ENCODE assay signal across 1 fruit fly cellular context in the genomic region with DNA sequence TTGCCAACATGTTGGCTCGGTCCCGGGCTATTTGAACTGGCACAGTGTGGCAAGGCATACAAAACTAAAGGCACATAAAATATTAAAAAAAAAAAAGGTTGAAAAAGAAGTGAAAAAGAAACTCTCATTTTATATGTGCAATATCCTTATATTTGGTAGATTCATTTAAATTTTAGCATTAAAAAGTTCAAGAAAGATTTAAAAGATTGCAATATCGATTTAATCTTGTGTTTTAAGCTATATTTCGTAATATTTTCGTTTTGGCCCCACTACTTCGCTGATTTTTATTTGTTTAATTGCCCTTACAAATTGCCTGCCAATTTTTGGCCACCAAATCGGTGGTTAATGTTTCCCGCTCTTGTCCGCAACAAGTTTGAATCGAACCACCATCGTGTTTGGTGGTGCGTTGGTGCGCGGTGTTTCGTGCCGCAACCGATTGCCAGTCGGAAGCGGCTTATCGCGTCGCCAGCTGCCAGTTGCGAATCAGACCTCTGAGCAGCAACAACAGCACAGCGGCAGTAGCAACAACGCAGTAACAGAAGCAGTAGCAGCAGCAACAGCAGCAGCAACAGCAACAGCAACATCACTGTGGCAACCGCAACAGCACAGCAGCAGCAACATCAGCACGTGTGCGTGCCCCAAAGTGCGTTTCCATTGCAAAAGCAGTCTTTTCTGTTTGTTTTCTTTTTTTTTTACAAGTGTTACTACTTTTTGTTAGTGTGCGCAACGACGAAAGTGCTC.
A peak's percentile ranks its signal among the peaks of the same experiment; 100 is the strongest.
TF ChIP-seq lines count a peak whose summit lies in the region.

No protein-coding gene starts in this region.

TF ChIP-seq in whole organism, embryonic, 481 proteins besides CTCF, POLR2A, EP300 and RAD21 (continued from another document and continues in another):
- TF ChIP-seq HLH4C (GFP tag; IDR thresholded peaks at IDR 0.05; lab: Robert Waterston, UW; ENCODE audit: partially characterized antibody) (no peak), usp (GFP tag; optimal IDR thresholded peaks at IDR 0.05; lab: Kevin White, UChicago) (no peak), ewg (GFP tag; optimal IDR thresholded peaks at IDR 0.05; lab: Kevin White, UChicago) (peak; percentile 90), ems (GFP tag; optimal IDR thresholded peaks at IDR 0.05; lab: Kevin White, UChicago) (peak; percentile 95), CG9797 (GFP tag; optimal IDR thresholded peaks at IDR 0.05; lab: Kevin White, UChicago) (peak; percentile 8), bsh (GFP tag; optimal IDR thresholded peaks at IDR 0.05; lab: Kevin White, UChicago) (peak; percentile 92), CG7271 (tag; optimal IDR thresholded peaks at IDR 0.05; lab: Kevin White, UChicago) (peak; percentile 27), sisA (GFP tag; IDR thresholded peaks at IDR 0.05; lab: Robert Waterston, UW) (peak; percentile 91), CG2116 (GFP tag; optimal IDR thresholded peaks at IDR 0.05; lab: Kevin White, UChicago) (peak; percentile 68), sqz (GFP tag; optimal IDR thresholded peaks at IDR 0.05; lab: Kevin White, UChicago) (peak; percentile 90), CG3065 (GFP tag; optimal IDR thresholded peaks at IDR 0.05; lab: Kevin White, UChicago) (peak; percentile 82), Nf-YC (tag; optimal IDR thresholded peaks at IDR 0.05; lab: Kevin White, UChicago) (peak; percentile 79), CG3995 (GFP tag; optimal IDR thresholded peaks at IDR 0.05; lab: Kevin White, UChicago) (peak; percentile 72), CG15514 (GFP tag; optimal IDR thresholded peaks at IDR 0.05; lab: Kevin White, UChicago) (peak; percentile 88), emc (GFP tag; optimal IDR thresholded peaks at IDR 0.05; lab: Kevin White, UChicago) (peak; percentile 93), CG13775 (GFP tag; optimal IDR thresholded peaks at IDR 0.05; lab: Kevin White, UChicago) (peak; percentile 97), al (GFP tag; IDR thresholded peaks at IDR 0.05; lab: Robert Waterston, UW) (peak; percentile 90), twi (tag; optimal IDR thresholded peaks at IDR 0.05; lab: Kevin White, UChicago) (no peak), CG43689 (GFP tag; IDR thresholded peaks at IDR 0.05; lab: Robert Waterston, UW) (peak; percentile 76), CG13894 (tag; optimal IDR thresholded peaks at IDR 0.05; lab: Kevin White, UChicago) (peak; percentile 92), eve (GFP tag; optimal IDR thresholded peaks at IDR 0.05; lab: Kevin White, UChicago) (peak in 1 of 2 experiments; percentile 98), Hr78 (GFP tag; optimal IDR thresholded peaks at IDR 0.05; lab: Kevin White, UChicago) (peak in 1 of 2 experiments; percentile 51), gce (GFP tag; IDR thresholded peaks at IDR 0.05; lab: Robert Waterston, UW) (peak; percentile 64; the same call in 1 of the 3 replicates), Doc2 (GFP tag; IDR thresholded peaks at IDR 0.05; lab: Robert Waterston, UW) (peak; percentile 66), CG12769 (tag; optimal IDR thresholded peaks at IDR 0.05; lab: Kevin White, UChicago) (peak; percentile 63), bcd (GFP tag; optimal IDR thresholded peaks at IDR 0.05; lab: Kevin White, UChicago) (peak; percentile 97), dysf (GFP tag; IDR thresholded peaks at IDR 0.05; lab: Robert Waterston, UW) (peak; percentile 97), ap (GFP tag; IDR thresholded peaks at IDR 0.05; lab: Robert Waterston, UW) (peak; percentile 85), Hr3 (GFP tag; optimal IDR thresholded peaks at IDR 0.05; lab: Kevin White, UChicago) (peak; percentile 96), pros (GFP tag; optimal IDR thresholded peaks at IDR 0.05; lab: Kevin White, UChicago) (no peak), MESR4 (GFP tag; optimal IDR thresholded peaks at IDR 0.05; lab: Kevin White, UChicago) (no peak), corto (GFP tag; optimal IDR thresholded peaks at IDR 0.05; lab: Kevin White, UChicago) (no peak), vfl (GFP tag; optimal IDR thresholded peaks at IDR 0.05; lab: Kevin White, UChicago) (peak; percentile 94), ac (GFP tag; optimal IDR thresholded peaks at IDR 0.05; lab: Kevin White, UChicago) (no peak), CG10654 (GFP tag; optimal IDR thresholded peaks at IDR 0.05; lab: Kevin White, UChicago) (peak; percentile 94), GATAe (GFP tag; conservative IDR thresholded peaks at IDR 0.05; lab: Robert Waterston, UW) (peak; percentile 76), nau (GFP tag; optimal IDR thresholded peaks at IDR 0.05; lab: Kevin White, UChicago) (peak; percentile 95), CG9437 (GFP tag; optimal IDR thresholded peaks at IDR 0.05; lab: Kevin White, UChicago) (peak; percentile 93), CG6765 (GFP tag; optimal IDR thresholded peaks at IDR 0.05; lab: Kevin White, UChicago) (peak; percentile 96), br (optimal IDR thresholded peaks at IDR 0.05; lab: Kevin White, UChicago) (no peak), CG31224 (GFP tag; IDR thresholded peaks at IDR 0.05; lab: Robert Waterston, UW) (peak; percentile 87), CG7839 (tag; optimal IDR thresholded peaks at IDR 0.05; lab: Kevin White, UChicago) (peak; percentile 94), D19A (tag; optimal IDR thresholded peaks at IDR 0.05; lab: Kevin White, UChicago) (peak; percentile 84), TFAM (GFP tag; optimal IDR thresholded peaks at IDR 0.05; lab: Kevin White, UChicago) (no peak), CG12155 (GFP tag; optimal IDR thresholded peaks at IDR 0.05; lab: Kevin White, UChicago) (peak; percentile 94), CG2889 (GFP tag; IDR thresholded peaks at IDR 0.05; lab: Robert Waterston, UW) (peak; percentile 90), Chrac-16 (GFP tag; optimal IDR thresholded peaks at IDR 0.05; lab: Kevin White, UChicago) (peak; percentile 91), NfI (GFP tag; optimal IDR thresholded peaks at IDR 0.05; lab: Kevin White, UChicago) (peak; percentile 95), Vsx1 (GFP tag; optimal IDR thresholded peaks at IDR 0.05; lab: Kevin White, UChicago) (peak; percentile 94), CG10462 (GFP tag; optimal IDR thresholded peaks at IDR 0.05; lab: Kevin White, UChicago) (peak; percentile 91), inv (GFP tag; IDR thresholded peaks at IDR 0.05; lab: Robert Waterston, UW; ENCODE audit: partially characterized antibody) (no peak), slou (GFP tag; optimal IDR thresholded peaks at IDR 0.05; lab: Kevin White, UChicago) (peak; percentile 81), CG10274 (GFP tag; optimal IDR thresholded peaks at IDR 0.05; lab: Kevin White, UChicago) (peak; percentile 87), CG14710 (tag; optimal IDR thresholded peaks at IDR 0.05; lab: Kevin White, UChicago) (peak; percentile 85), CG12744 (GFP tag; optimal IDR thresholded peaks at IDR 0.05; lab: Kevin White, UChicago) (peak; percentile 92), Ets97D (GFP tag; optimal IDR thresholded peaks at IDR 0.05; lab: Kevin White, UChicago) (peak; percentile 73), CG9215 (GFP tag; IDR thresholded peaks at IDR 0.05; lab: Robert Waterston, UW) (peak; percentile 92), Dip3 (GFP tag; optimal IDR thresholded peaks at IDR 0.05; lab: Kevin White, UChicago) (peak; percentile 94), CG17359 (tag; optimal IDR thresholded peaks at IDR 0.05; lab: Kevin White, UChicago) (peak; percentile 95), Dip2 (GFP tag; IDR thresholded peaks at IDR 0.05; lab: Robert Waterston, UW) (peak; percentile 37; the same call in 1 of the 2 replicates), CG4854 (GFP tag; optimal IDR thresholded peaks at IDR 0.05; lab: Kevin White, UChicago) (peak; percentile 93), esg (GFP tag; conservative IDR thresholded peaks at IDR 0.05; lab: Robert Waterston, UW) (peak; percentile 91), en (GFP tag; optimal IDR thresholded peaks at IDR 0.05; lab: Kevin White, UChicago) (peak; percentile 81), CG12942 (GFP tag; optimal IDR thresholded peaks at IDR 0.05; lab: Kevin White, UChicago) (peak; percentile 88), Spps (tag; optimal IDR thresholded peaks at IDR 0.05; lab: Kevin White, UChicago) (peak; percentile 74), CG3281 (GFP tag; optimal IDR thresholded peaks at IDR 0.05; lab: Kevin White, UChicago) (peak; percentile 98), CG17612 (GFP tag; IDR thresholded peaks at IDR 0.05; lab: Robert Waterston, UW) (peak; percentile 84), lilli (GFP tag; optimal IDR thresholded peaks at IDR 0.05; lab: Kevin White, UChicago) (peak; percentile 97), Tbp (GFP tag; optimal IDR thresholded peaks at IDR 0.05; lab: Kevin White, UChicago) (no peak), Fer3 (tag; optimal IDR thresholded peaks at IDR 0.05; lab: Kevin White, UChicago) (peak; percentile 95), CG17829 (tag; optimal IDR thresholded peaks at IDR 0.05; lab: Kevin White, UChicago) (peak; percentile 81), ERR (GFP tag; optimal IDR thresholded peaks at IDR 0.05; lab: Kevin White, UChicago) (peak; percentile 79), CG18011 (GFP tag; optimal IDR thresholded peaks at IDR 0.05; lab: Kevin White, UChicago) (peak; percentile 89), pan (optimal IDR thresholded peaks at IDR 0.05; lab: Kevin White, UChicago) (no peak), pan (GFP tag; optimal IDR thresholded peaks at IDR 0.05 in 1 of 2, IDR thresholded peaks at IDR 0.05 in 1 of 2) (peak in 1 of 2 experiments; percentile 93), tll (GFP tag; optimal IDR thresholded peaks at IDR 0.05; lab: Kevin White, UChicago) (no peak), CG8944 (GFP tag; optimal IDR thresholded peaks at IDR 0.05; lab: Kevin White, UChicago) (peak; percentile 87), CG6175 (GFP tag; IDR thresholded peaks at IDR 0.05; lab: Robert Waterston, UW) (peak; percentile 89), CG6683 (GFP tag; optimal IDR thresholded peaks at IDR 0.05; lab: Kevin White, UChicago) (peak; percentile 95), crol (GFP tag; IDR thresholded peaks at IDR 0.05; lab: Robert Waterston, UW) (no peak), HLH54F (GFP tag; optimal IDR thresholded peaks at IDR 0.05; lab: Kevin White, UChicago) (peak; percentile 94), CG2199 (GFP tag; IDR thresholded peaks at IDR 0.05; lab: Robert Waterston, UW) (no peak; the same call in 1 of the 3 replicates), CG4404 (GFP tag; IDR thresholded peaks at IDR 0.05; lab: Robert Waterston, UW) (peak; percentile 81), Sry-δ (GFP tag; optimal IDR thresholded peaks at IDR 0.05; lab: Kevin White, UChicago) (peak; percentile 60), Taf1 (GFP tag; IDR thresholded peaks at IDR 0.05; lab: Robert Waterston, UW) (peak; percentile 85), ssp (GFP tag; IDR thresholded peaks at IDR 0.05; lab: Robert Waterston, UW) (peak; percentile 76), p53 (GFP tag; optimal IDR thresholded peaks at IDR 0.05; lab: Kevin White, UChicago) (peak; percentile 3), grn (GFP tag; optimal IDR thresholded peaks at IDR 0.05; lab: Kevin White, UChicago) (peak; percentile 18), Usf (GFP tag; optimal IDR thresholded peaks at IDR 0.05; lab: Kevin White, UChicago) (peak; percentile 83), Oaz (GFP tag; IDR thresholded peaks at IDR 0.05; lab: Robert Waterston, UW) (peak; percentile 87), CG7556 (GFP tag; optimal IDR thresholded peaks at IDR 0.05; lab: Kevin White, UChicago) (peak; percentile 99), sug (tag; optimal IDR thresholded peaks at IDR 0.05; lab: Kevin White, UChicago) (peak; percentile 87), CG17361 (GFP tag; IDR thresholded peaks at IDR 0.05; lab: Robert Waterston, UW) (peak; percentile 97), tap (tag; optimal IDR thresholded peaks at IDR 0.05; lab: Kevin White, UChicago) (peak; percentile 78), Scr (GFP tag; IDR thresholded peaks at IDR 0.05; lab: Robert Waterston, UW; ENCODE audit: partially characterized antibody) (no peak), CG6854 (GFP tag; optimal IDR thresholded peaks at IDR 0.05; lab: Kevin White, UChicago) (peak; percentile 97), hth (optimal IDR thresholded peaks at IDR 0.05; lab: Kevin White, UChicago) (no peak), Bgb (GFP tag; IDR thresholded peaks at IDR 0.05; lab: Robert Waterston, UW; ENCODE audit: partially characterized antibody) (peak; percentile 24; the same call in 1 of the 2 replicates), onecut (GFP tag; IDR thresholded peaks at IDR 0.05; lab: Robert Waterston, UW) (peak; percentile 84), ato (GFP tag; IDR thresholded peaks at IDR 0.05; lab: Robert Waterston, UW; ENCODE audit: partially characterized antibody) (no peak), CG32532 (GFP tag; IDR thresholded peaks at IDR 0.05; lab: Robert Waterston, UW) (peak; percentile 96), crc (GFP tag; optimal IDR thresholded peaks at IDR 0.05; lab: Kevin White, UChicago) (peak; percentile 74), tin (GFP tag; optimal IDR thresholded peaks at IDR 0.05; lab: Kevin White, UChicago) (peak; percentile 95), CG2875 (GFP tag; optimal IDR thresholded peaks at IDR 0.05; lab: Kevin White, UChicago) (peak; percentile 90), kah (GFP tag; optimal IDR thresholded peaks at IDR 0.05; lab: Kevin White, UChicago) (peak; percentile 88), CG12236 (GFP tag; optimal IDR thresholded peaks at IDR 0.05; lab: Kevin White, UChicago) (peak; percentile 80), jing (GFP tag; optimal IDR thresholded peaks at IDR 0.05; lab: Kevin White, UChicago) (peak; percentile 77), gsb-n (tag; optimal IDR thresholded peaks at IDR 0.05; lab: Kevin White, UChicago) (peak; percentile 86), CG10147 (GFP tag; optimal IDR thresholded peaks at IDR 0.05; lab: Kevin White, UChicago) (peak; percentile 96), CG11504 (tag; optimal IDR thresholded peaks at IDR 0.05; lab: Kevin White, UChicago) (peak; percentile 96), CG18262 (tag; optimal IDR thresholded peaks at IDR 0.05; lab: Kevin White, UChicago) (peak; percentile 90), disco-r (GFP tag; optimal IDR thresholded peaks at IDR 0.05; lab: Kevin White, UChicago) (peak; percentile 92), sr (GFP tag; IDR thresholded peaks at IDR 0.05; lab: Robert Waterston, UW) (peak; percentile 22; the same call in 1 of the 3 replicates), CG1024 (GFP tag; IDR thresholded peaks at IDR 0.05; lab: Robert Waterston, UW) (peak; percentile 75), D19B (GFP tag; optimal IDR thresholded peaks at IDR 0.05; lab: Kevin White, UChicago) (peak; percentile 93), lmd (GFP tag; IDR thresholded peaks at IDR 0.05; lab: Robert Waterston, UW) (peak; percentile 96), repo (GFP tag; optimal IDR thresholded peaks at IDR 0.05; lab: Kevin White, UChicago) (peak; percentile 88), exex (tag; optimal IDR thresholded peaks at IDR 0.05; lab: Kevin White, UChicago) (peak; percentile 82), Mes4 (GFP tag; optimal IDR thresholded peaks at IDR 0.05; lab: Kevin White, UChicago) (peak; percentile 91), sima (GFP tag; optimal IDR thresholded peaks at IDR 0.05; lab: Kevin White, UChicago) (no peak), CG2712 (tag; optimal IDR thresholded peaks at IDR 0.05; lab: Kevin White, UChicago) (peak; percentile 88), CG18764 (GFP tag; optimal IDR thresholded peaks at IDR 0.05; lab: Kevin White, UChicago) (peak; percentile 92)
